Worm (Caenorhabditis elegans) whole organism, mixed stage, embryonic: ENCODE results near the gene T01G6.1.
A peak's percentile ranks its signal among the peaks of the same experiment; 100 is the strongest.

Experiments used
- M03D4.4 ChIP-seq: sonication (generic microtip); optimal IDR thresholded peaks from 2 replicates; lab custom pipeline; 2017; ENCODE audit warnings: mild to moderate bottlenecking, missing genetic modification characterization, missing compliant biosample characterization
- bed-3 ChIP-seq: fragments of 200-800 bp; sonication (Bioruptor generic); optimal IDR thresholded peaks from 3 replicates; lab custom pipeline; 2018; ENCODE audit warnings: mild to moderate bottlenecking, missing genetic modification characterization, moderate library complexity, missing compliant biosample characterization
- ceh-39 ChIP-seq: fragments of 150-350 bp; optimal IDR thresholded peaks from 2 replicates; lab custom pipeline; 2014; ENCODE audit warnings: missing biosample characterization, missing genetic modification characterization
- ceh-43 ChIP-seq: fragments of 200-800 bp; sonication (Bioruptor generic); optimal IDR thresholded peaks from 2 replicates; lab custom pipeline; 2018; ENCODE audit warnings: mild to moderate bottlenecking, missing genetic modification characterization, moderate library complexity, missing compliant biosample characterization
- ceh-83 ChIP-seq: fragments of 200-800 bp; sonication (Bioruptor generic); optimal IDR thresholded peaks from 2 replicates; lab custom pipeline; 2018; ENCODE audit warnings: mild to moderate bottlenecking, missing genetic modification characterization, missing compliant biosample characterization
- ces-1 ChIP-seq: fragments of 150-350 bp; optimal IDR thresholded peaks from 2 replicates; lab custom pipeline; 2014; ENCODE audit warnings: missing biosample characterization, missing genetic modification reagents, missing genetic modification characterization
- drap-1 ChIP-seq: fragments of 200-800 bp; sonication (Bioruptor generic); optimal IDR thresholded peaks from 3 replicates; lab custom pipeline; 2018; ENCODE audit warnings: mild to moderate bottlenecking, missing genetic modification characterization, missing compliant biosample characterization
- elt-1 ChIP-seq: sonication (generic microtip); optimal IDR thresholded peaks from 2 replicates; lab custom pipeline; 2017; ENCODE audit warnings: missing genetic modification characterization, mild to moderate bottlenecking, missing compliant biosample characterization, antibody characterized with exemption, moderate library complexity, borderline replicate concordance; ENCODE audit not compliant: insufficient read depth
- elt-3 ChIP-seq: fragments of 150-350 bp; optimal IDR thresholded peaks from 2 replicates; lab custom pipeline; 2014; ENCODE audit warnings: missing biosample characterization, missing genetic modification characterization
- flh-1 ChIP-seq: fragments of 200-800 bp; sonication (Bioruptor generic); optimal IDR thresholded peaks from 2 replicates; lab custom pipeline; 2018; ENCODE audit warnings: mild to moderate bottlenecking, missing genetic modification characterization, moderate library complexity, missing compliant biosample characterization
- ham-2 ChIP-seq: fragments of 200-800 bp; sonication (Bioruptor generic); optimal IDR thresholded peaks from 2 replicates; lab custom pipeline; 2018; ENCODE audit warnings: mild to moderate bottlenecking, missing genetic modification characterization, missing compliant biosample characterization
- hlh-1 ChIP-seq: fragments of 150-350 bp; optimal IDR thresholded peaks from 2 replicates; lab custom pipeline; 2014; ENCODE audit warnings: missing biosample characterization, missing genetic modification reagents, missing genetic modification characterization
- lin-13 ChIP-seq: fragments of 150-350 bp; optimal IDR thresholded peaks from 2 replicates; lab custom pipeline; 2014; ENCODE audit warnings: missing biosample characterization, missing genetic modification characterization
- lin-32 ChIP-seq: fragments of 200-800 bp; sonication (Bioruptor generic); optimal IDR thresholded peaks from 2 replicates; lab custom pipeline; 2018; ENCODE audit warnings: mild to moderate bottlenecking, missing genetic modification characterization, missing compliant biosample characterization
- lsy-2 ChIP-seq: fragments of 150-350 bp; optimal IDR thresholded peaks from 2 replicates; lab custom pipeline; 2014; ENCODE audit warnings: missing biosample characterization, missing genetic modification characterization
- mab-5 ChIP-seq: fragments of 150-350 bp; optimal IDR thresholded peaks from 2 replicates; lab custom pipeline; 2014; ENCODE audit warnings: missing biosample characterization, missing genetic modification characterization
- mep-1 ChIP-seq: fragments of 150-350 bp; optimal IDR thresholded peaks from 2 replicates; lab custom pipeline; 2017; ENCODE audit warnings: missing biosample characterization, missing genetic modification reagents, missing genetic modification characterization, inconsistent platforms
- mls-2 ChIP-seq: sonication (generic microtip); optimal IDR thresholded peaks from 2 replicates; lab custom pipeline; 2016; ENCODE audit warnings: mild to moderate bottlenecking, missing genetic modification characterization, moderate library complexity, missing compliant biosample characterization
- nhr-12 ChIP-seq: fragments of 150-350 bp; optimal IDR thresholded peaks from 2 replicates; lab custom pipeline; 2014; ENCODE audit warnings: missing biosample characterization, missing genetic modification characterization
- nhr-2 ChIP-seq: fragments of 150-350 bp; optimal IDR thresholded peaks from 2 replicates; lab custom pipeline; 2014; ENCODE audit warnings: missing biosample characterization, missing genetic modification characterization
- nhr-28 ChIP-seq: fragments of 150-350 bp; optimal IDR thresholded peaks from 2 replicates; lab custom pipeline; 2014; ENCODE audit warnings: missing biosample characterization, missing genetic modification characterization
- nhr-76 ChIP-seq: sonication (generic microtip); optimal IDR thresholded peaks from 2 replicates; lab custom pipeline; 2017; ENCODE audit warnings: missing biosample characterization, missing genetic modification characterization
- pha-4 ChIP-seq: fragments of 150-350 bp; optimal IDR thresholded peaks from 2 replicates; lab custom pipeline; 2018; ENCODE audit warnings: missing biosample characterization, missing genetic modification reagents, missing genetic modification characterization
- sem-2 ChIP-seq: fragments of 200-800 bp; sonication (Bioruptor generic); optimal IDR thresholded peaks from 2 replicates; lab custom pipeline; 2018; ENCODE audit warnings: mild to moderate bottlenecking, missing genetic modification characterization, missing compliant biosample characterization
- snpc-4 ChIP-seq: fragments of 150-350 bp; optimal IDR thresholded peaks from 2 replicates; lab custom pipeline; 2014; ENCODE audit warnings: missing biosample characterization, missing genetic modification characterization
- sptf-1 ChIP-seq: sonication (generic microtip); optimal IDR thresholded peaks from 2 replicates; lab custom pipeline; 2017; ENCODE audit warnings: mild to moderate bottlenecking, missing genetic modification characterization, moderate library complexity, missing compliant biosample characterization
- tbx-8 ChIP-seq: fragments of 200-800 bp; sonication (Bioruptor generic); optimal IDR thresholded peaks from 2 replicates; lab custom pipeline; 2018; ENCODE audit warnings: mild to moderate bottlenecking, missing genetic modification characterization, moderate library complexity, missing compliant biosample characterization
- unc-120 ChIP-seq: sonication (generic microtip); optimal IDR thresholded peaks from 2 replicates; lab custom pipeline; 2017; ENCODE audit warnings: missing genetic modification characterization, missing compliant biosample characterization; ENCODE audit not compliant: poor library complexity, severe bottlenecking
- unc-39 ChIP-seq: fragments of 150-350 bp; optimal IDR thresholded peaks from 2 replicates; lab custom pipeline; 2014; ENCODE audit warnings: missing biosample characterization, missing genetic modification characterization
- unc-62 ChIP-seq: fragments of 150-350 bp; optimal IDR thresholded peaks from 2 replicates; lab custom pipeline; 2014; ENCODE audit warnings: missing biosample characterization, missing genetic modification reagents, missing genetic modification characterization
- zip-8 ChIP-seq: fragments of 150-350 bp; optimal IDR thresholded peaks from 2 replicates; lab custom pipeline; 2014; ENCODE audit warnings: missing biosample characterization, missing genetic modification characterization
- ztf-11 ChIP-seq: fragments of 150-350 bp; optimal IDR thresholded peaks from 2 replicates; lab custom pipeline; 2014; ENCODE audit warnings: missing biosample characterization, missing genetic modification characterization

Gene T01G6.1

ce11 chrV:512420-512819 is 14.9 kb downstream of the T01G6.1 start, which contains the start of gene srh-37:
TSS of gene srh-37 (minus strand) at chrV:512520.
- TF ChIP-seq flh-1: no peak

- TF ChIP-seq M03D4.4 (tag; lab: Kevin White, UChicago) (no peak), drap-1 (GFP tag; lab: Kevin White, UChicago) (no peak), tbx-8 (GFP tag; lab: Kevin White, UChicago) (no peak), elt-3 (tag; lab: Kevin White, UChicago) (no peak), sem-2 (GFP tag; lab: Kevin White, UChicago) (no peak), lin-13 (tag; lab: Kevin White, UChicago) (no peak), mab-5 (tag; lab: Kevin White, UChicago) (no peak)
Observed at ce11 chrV:519445-519844, 21.9 kb downstream of the T01G6.1 start, which contains the start of gene nhr-210. TSS of gene nhr-210 (minus strand) at chrV:519545.

- TF ChIP-seq ceh-83 (GFP tag; lab: Kevin White, UChicago) (no peak), mls-2 (no peak), tbx-8 (GFP tag; lab: Kevin White, UChicago) (no peak), nhr-2 (tag; lab: Kevin White, UChicago) (no peak), flh-1 (no peak), lsy-2 (tag; lab: Kevin White, UChicago) (no peak), nhr-12 (no peak), unc-120 (no peak), mab-5 (tag; lab: Kevin White, UChicago) (no peak), bed-3 (GFP tag; lab: Kevin White, UChicago) (no peak), ztf-11 (no peak), nhr-76 (tag; lab: Kevin White, UChicago) (no peak), elt-1 (tag; lab: Kevin White, UChicago) (no peak), ceh-43 (GFP tag; lab: Kevin White, UChicago) (no peak), unc-62 (GFP tag; lab: Kevin White, UChicago) (no peak), ceh-39 (tag; lab: Kevin White, UChicago) (no peak)
- TF ChIP-seq, all 35 proteins: peak for 0
Observed at ce11 chrV:521517-521916, 24.0 kb downstream of the T01G6.1 start, which contains the start of gene srw-107. TSS of gene srw-107 (minus strand) at chrV:521617.

- TF ChIP-seq hlh-1 (tag; lab: Kevin White, UChicago) (no peak), unc-62 (GFP tag; lab: Kevin White, UChicago) (no peak), ham-2 (GFP tag; lab: Kevin White, UChicago) (no peak)
Observed at ce11 chrV:524058-524457, 26.6 kb downstream of the T01G6.1 start, which contains the start of gene lipl-3. TSS of gene lipl-3 (minus strand) at chrV:524218.

ce11 chrV:525040-525439 is 27.5 kb downstream of the T01G6.1 start, which contains the start of gene R11G11.16:
TSS of gene R11G11.16 (minus strand) at chrV:525140.
- TF ChIP-seq lin-13 (tag; lab: Kevin White, UChicago): no peak
- no peak for TF ChIP-seq bed-3 (GFP tag; lab: Kevin White, UChicago)
- TF ChIP-seq drap-1 (GFP tag; lab: Kevin White, UChicago): no peak
- no peak for TF ChIP-seq lsy-2 (tag; lab: Kevin White, UChicago)
- no peak for TF ChIP-seq pha-4
- no peak for TF ChIP-seq hlh-1 (tag; lab: Kevin White, UChicago)
- TF ChIP-seq nhr-76 (tag; lab: Kevin White, UChicago): no peak
- TF ChIP-seq mep-1 (tag; lab: Kevin White, UChicago): no peak
- TF ChIP-seq nhr-12: no peak
- no peak for TF ChIP-seq elt-3 (tag; lab: Kevin White, UChicago)
- TF ChIP-seq mls-2: no peak

ce11 chrV:527602-528001 is 30.1 kb downstream of the T01G6.1 start, which contains the start of gene srw-108:
TSS of gene srw-108 (plus strand) at chrV:527902.
- TF ChIP-seq lin-32 (GFP tag; lab: Kevin White, UChicago) (no peak), ceh-83 (GFP tag; lab: Kevin White, UChicago) (no peak), drap-1 (GFP tag; lab: Kevin White, UChicago) (no peak)
- TF ChIP-seq, all 35 proteins: peak for 0

- TF ChIP-seq mab-5 (tag; lab: Kevin White, UChicago) (no peak), elt-3 (tag; lab: Kevin White, UChicago) (peak; percentile 83), ceh-39 (tag; lab: Kevin White, UChicago) (no peak), sptf-1 (tag; lab: Kevin White, UChicago) (no peak), nhr-2 (tag; lab: Kevin White, UChicago) (no peak), snpc-4 (tag; lab: Kevin White, UChicago) (no peak), nhr-76 (tag; lab: Kevin White, UChicago) (no peak), nhr-12 (no peak), nhr-28 (tag; lab: Kevin White, UChicago) (no peak), unc-120 (peak; percentile 27), sem-2 (GFP tag; lab: Kevin White, UChicago) (no peak), zip-8 (no peak), mls-2 (peak; percentile 2), elt-1 (tag; lab: Kevin White, UChicago) (peak; percentile 54), ceh-83 (GFP tag; lab: Kevin White, UChicago) (no peak), unc-62 (GFP tag; lab: Kevin White, UChicago) (no peak), lsy-2 (tag; lab: Kevin White, UChicago) (no peak), ham-2 (GFP tag; lab: Kevin White, UChicago) (peak; percentile 59), lin-13 (tag; lab: Kevin White, UChicago) (no peak), ces-1 (GFP tag; lab: Kevin White, UChicago) (peak; percentile 61), pha-4 (peak; percentile 17), ztf-11 (no peak), flh-1 (no peak), unc-39 (tag; lab: Kevin White, UChicago) (no peak)
Observed at ce11 chrV:532046-532445, 34.5 kb downstream of the T01G6.1 start, which contains the start of gene nhr-58. TSS of gene nhr-58 (plus strand) at chrV:532259.
